Worm (Caenorhabditis elegans): ENCODE data around the gene mltn-12.

The mltn-12 gene

DNA sequence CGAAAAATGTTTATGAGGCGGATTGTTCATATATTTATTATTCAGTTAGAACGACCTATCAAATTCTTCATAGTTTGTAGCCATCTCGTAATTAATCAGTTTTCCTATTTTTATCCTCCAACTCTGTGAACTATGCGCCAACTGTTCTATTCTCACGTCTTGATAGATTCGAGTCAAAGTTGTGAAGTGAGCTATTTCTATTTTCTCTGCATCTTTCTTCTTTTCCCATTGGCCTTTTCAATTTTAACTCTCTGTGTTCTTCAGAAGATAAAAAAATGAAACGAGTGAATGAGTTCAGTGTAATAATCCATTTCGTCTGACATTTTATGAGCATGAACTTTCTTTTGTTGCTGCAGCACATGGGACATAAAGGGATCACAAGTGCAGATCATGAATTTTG lies 14.8 kb upstream of the mltn-12 start:
- TF ChIP-seq unc-120 (tag; optimal IDR thresholded peaks at IDR 0.05; ENCODE audit: poor library complexity, severe bottlenecking) = peak; percentile 25
- TF ChIP-seq nhr-2 (tag; optimal IDR thresholded peaks at IDR 0.05) = no peak
- peak; percentile 51 for TF ChIP-seq hlh-1 (tag; optimal IDR thresholded peaks at IDR 0.05)
- TF ChIP-seq lin-32 (GFP tag; optimal IDR thresholded peaks at IDR 0.05) = no peak
- TF ChIP-seq nhr-28 (tag; optimal IDR thresholded peaks at IDR 0.05) = no peak
- no peak for TF ChIP-seq sem-2 (GFP tag; optimal IDR thresholded peaks at IDR 0.05)
- no peak for TF ChIP-seq mep-1 (tag; optimal IDR thresholded peaks at IDR 0.05)

DNA sequence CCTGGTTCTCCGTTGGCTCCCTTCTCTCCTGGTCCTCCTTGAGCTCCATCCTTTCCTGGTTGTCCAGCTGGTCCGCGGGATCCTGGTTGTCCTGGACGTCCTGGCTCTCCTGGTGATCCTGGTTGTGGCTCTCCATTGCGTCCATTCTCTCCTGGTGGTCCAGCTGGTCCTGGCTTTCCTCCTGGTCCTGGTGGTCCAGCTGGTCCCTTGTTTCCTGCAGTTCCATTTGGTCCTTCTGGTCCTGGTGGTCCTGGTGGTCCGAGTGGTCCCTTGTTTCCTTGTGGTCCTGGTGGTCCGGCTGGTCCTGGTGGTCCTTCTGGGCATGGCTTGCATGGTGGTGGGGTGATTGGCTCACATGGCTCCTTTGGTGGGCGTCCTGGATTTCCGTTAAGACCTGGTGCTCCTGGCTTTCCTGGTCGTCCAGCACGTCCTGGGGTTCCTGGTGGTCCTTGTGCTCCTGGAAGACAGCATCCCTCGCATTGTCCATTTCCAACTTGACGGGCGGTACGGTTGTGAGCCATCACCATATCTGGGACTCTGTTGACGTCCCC lies 13.7 kb upstream of the mltn-12 start:
- TF ChIP-seq sem-2 (GFP tag; optimal IDR thresholded peaks at IDR 0.05) (no peak), bed-3 (GFP tag; optimal IDR thresholded peaks at IDR 0.05) (no peak), cnd-1 (tag; optimal IDR thresholded peaks at IDR 0.05) (no peak), nhr-12 (tag; optimal IDR thresholded peaks at IDR 0.05) (no peak), ceh-43 (GFP tag; optimal IDR thresholded peaks at IDR 0.05) (no peak), ceh-39 (tag; optimal IDR thresholded peaks at IDR 0.05) (no peak), zip-8 (tag; optimal IDR thresholded peaks at IDR 0.05) (no peak), ceh-83 (GFP tag; optimal IDR thresholded peaks at IDR 0.05) (no peak), mab-5 (tag; optimal IDR thresholded peaks at IDR 0.05) (no peak), blmp-1 (tag; optimal IDR thresholded peaks at IDR 0.05) (no peak), nhr-2 (tag; optimal IDR thresholded peaks at IDR 0.05) (no peak)

DNA sequence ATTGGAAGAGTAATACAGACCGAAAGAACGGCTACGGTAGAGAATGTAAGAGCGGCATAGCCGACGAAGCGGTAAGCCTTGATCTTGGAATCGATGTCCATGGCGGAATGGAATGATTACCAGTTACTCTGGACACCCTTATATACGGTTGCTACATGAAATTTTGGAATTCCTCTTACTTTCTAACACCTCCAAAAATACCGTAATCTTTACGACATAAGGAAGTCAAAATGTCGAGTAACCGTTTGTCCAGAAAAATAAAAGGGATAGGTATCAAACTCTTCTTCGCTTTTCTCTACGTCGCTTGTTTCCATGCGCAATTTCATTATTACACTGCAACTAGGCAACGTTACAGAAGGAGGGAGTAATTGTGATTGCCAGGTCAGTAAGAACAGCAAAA lies 13.2 kb upstream of the mltn-12 start, which contains the start of gene col-119:
col-119 (minus strand) TSS at position 101 of the 400 bp plus-strand sequence.
- no peak for TF ChIP-seq ham-2 (GFP tag; optimal IDR thresholded peaks at IDR 0.05)
- no peak for TF ChIP-seq nhr-12 (tag; optimal IDR thresholded peaks at IDR 0.05)
- no peak for TF ChIP-seq drap-1 (GFP tag; optimal IDR thresholded peaks at IDR 0.05)
- TF ChIP-seq ces-1 (GFP tag; optimal IDR thresholded peaks at IDR 0.05) = no peak
- no peak for TF ChIP-seq lsy-2 (tag; optimal IDR thresholded peaks at IDR 0.05)
- no peak for TF ChIP-seq nhr-2 (tag; optimal IDR thresholded peaks at IDR 0.05)
- TF ChIP-seq elt-1 (tag; optimal IDR thresholded peaks at IDR 0.05; ENCODE audit: borderline replicate concordance, insufficient read depth) = no peak
- TF ChIP-seq hlh-1 (tag; optimal IDR thresholded peaks at IDR 0.05) = no peak
- no peak for TF ChIP-seq bed-3 (GFP tag; optimal IDR thresholded peaks at IDR 0.05)
- no peak for TF ChIP-seq mep-1 (tag; optimal IDR thresholded peaks at IDR 0.05)
- TF ChIP-seq ceh-43 (GFP tag; optimal IDR thresholded peaks at IDR 0.05) = no peak

DNA sequence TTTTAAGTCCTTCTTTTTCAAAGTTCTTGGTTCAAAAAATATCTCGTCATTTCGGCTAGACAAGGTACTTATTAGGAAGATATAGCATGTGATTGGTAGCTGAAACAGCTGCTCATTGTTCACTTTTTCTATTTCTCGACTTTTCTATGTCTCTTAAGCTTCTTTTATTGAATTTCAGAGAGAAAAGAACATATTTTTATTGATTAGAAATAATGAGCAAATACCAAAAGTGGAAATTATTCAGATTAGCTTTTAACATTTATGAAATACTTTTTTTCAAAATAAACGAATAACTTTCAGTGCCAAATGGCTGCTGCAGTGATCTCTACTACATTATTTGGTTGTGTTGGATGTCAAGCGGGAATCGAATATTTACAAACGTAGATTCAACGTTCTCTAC lies 8.3 kb upstream of the mltn-12 start, which contains the start of gene nstp-1:
nstp-1 (plus strand) TSS at position 301 of the 400 bp plus-strand sequence.
- TF ChIP-seq elt-3 (tag; optimal IDR thresholded peaks at IDR 0.05) = no peak
- no peak for TF ChIP-seq mls-2 (tag; optimal IDR thresholded peaks at IDR 0.05)
- no peak for TF ChIP-seq nhr-2 (tag; optimal IDR thresholded peaks at IDR 0.05)

DNA sequence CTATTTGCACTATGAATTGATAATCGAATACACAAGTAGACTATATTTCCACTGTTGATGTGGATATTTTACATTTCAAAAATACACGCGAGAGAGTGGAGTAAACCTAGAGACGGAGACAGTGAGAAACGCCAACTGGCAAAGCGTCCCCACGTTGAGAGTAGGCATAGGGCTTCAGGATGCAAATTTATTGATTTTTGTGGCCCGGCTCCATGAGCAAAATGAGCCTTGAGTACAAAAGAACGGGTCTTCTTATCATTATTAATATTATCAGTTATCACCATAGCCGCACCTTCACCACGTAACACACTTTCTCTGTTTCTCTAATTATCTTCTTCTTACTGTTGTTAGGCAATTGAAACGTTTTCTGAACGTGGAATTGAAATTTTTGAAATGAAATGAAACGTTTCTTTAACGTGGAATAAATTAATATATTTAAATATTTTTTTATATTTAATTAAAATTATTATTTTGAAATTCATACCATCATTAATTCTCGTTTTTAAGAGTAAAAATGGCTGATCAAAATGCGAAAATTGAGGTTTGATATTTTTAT lies 6.0 kb upstream of the mltn-12 start, which contains the start of gene bre-1:
bre-1 (plus strand) TSS at position 506 of the 556 bp plus-strand sequence.
- TF ChIP-seq lin-13 (tag; optimal IDR thresholded peaks at IDR 0.05) (no peak), ces-1 (GFP tag; optimal IDR thresholded peaks at IDR 0.05) (peak; percentile 10), hlh-1 (tag; optimal IDR thresholded peaks at IDR 0.05) (peak; percentile 91), ztf-11 (tag; optimal IDR thresholded peaks at IDR 0.05) (no peak)

DNA sequence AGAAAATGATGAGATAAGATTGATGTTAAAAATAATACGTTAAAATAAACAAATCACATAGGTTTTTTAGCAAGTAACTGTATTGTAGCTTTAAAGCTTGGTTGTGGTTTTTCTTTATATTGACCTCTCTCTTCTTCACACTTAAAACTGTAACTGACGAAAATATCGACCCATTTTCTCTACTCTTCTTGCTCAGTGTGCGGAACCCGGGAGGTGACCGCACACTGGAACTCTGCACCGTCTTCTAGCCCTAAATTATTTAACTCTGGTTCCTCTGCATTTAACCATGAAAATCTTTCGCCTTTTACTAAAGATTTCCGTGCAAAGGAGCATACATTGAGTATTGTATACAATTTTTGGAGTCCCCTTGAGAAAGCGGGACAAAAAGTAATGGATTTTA lies 1.6 kb downstream of the mltn-12 start:
- TF ChIP-seq lsy-2 (tag; optimal IDR thresholded peaks at IDR 0.05) (no peak), lin-13 (tag; optimal IDR thresholded peaks at IDR 0.05) (no peak)

DNA sequence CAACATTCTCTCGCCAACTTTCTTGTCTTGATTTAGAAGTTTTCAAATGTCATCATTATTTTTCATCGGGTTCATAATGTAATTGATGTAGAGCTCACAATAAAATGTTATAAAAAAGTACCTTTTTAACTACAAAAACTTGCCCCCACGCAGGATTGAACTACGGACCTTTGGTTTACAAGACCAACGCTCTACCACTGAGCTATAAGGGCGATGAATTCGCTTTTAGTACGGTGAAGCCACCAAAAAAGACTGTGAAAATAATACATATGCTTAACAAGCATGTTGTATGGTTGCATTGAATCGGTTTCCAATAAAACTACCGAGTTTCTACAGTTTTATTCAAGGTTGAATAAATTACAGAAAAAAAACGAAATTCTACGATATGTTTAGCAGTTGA lies 7.8 kb downstream of the mltn-12 start:
- TF ChIP-seq blmp-1 (tag; optimal IDR thresholded peaks at IDR 0.05) (no peak), sem-2 (GFP tag; optimal IDR thresholded peaks at IDR 0.05) (no peak), nhr-237 (tag; optimal IDR thresholded peaks at IDR 0.05) (no peak), lin-13 (tag; optimal IDR thresholded peaks at IDR 0.05) (no peak), ceh-39 (tag; optimal IDR thresholded peaks at IDR 0.05) (no peak), pha-4 (tag; optimal IDR thresholded peaks at IDR 0.05) (no peak), elt-1 (tag; optimal IDR thresholded peaks at IDR 0.05; ENCODE audit: borderline replicate concordance, insufficient read depth) (no peak), lin-32 (GFP tag; optimal IDR thresholded peaks at IDR 0.05) (no peak), mls-2 (tag; optimal IDR thresholded peaks at IDR 0.05) (no peak), nhr-28 (tag; optimal IDR thresholded peaks at IDR 0.05) (no peak), mep-1 (tag; optimal IDR thresholded peaks at IDR 0.05) (no peak), nhr-2 (tag; optimal IDR thresholded peaks at IDR 0.05) (no peak), snpc-4 (tag; optimal IDR thresholded peaks at IDR 0.05) (no peak), mab-5 (tag; optimal IDR thresholded peaks at IDR 0.05) (no peak), bed-3 (GFP tag; optimal IDR thresholded peaks at IDR 0.05) (no peak), hlh-1 (tag; optimal IDR thresholded peaks at IDR 0.05) (no peak), unc-62 (GFP tag; optimal IDR thresholded peaks at IDR 0.05) (no peak), ces-1 (GFP tag; optimal IDR thresholded peaks at IDR 0.05) (no peak)

Data from whole organism, mixed stage, embryonic.